Worm (Caenorhabditis elegans): ENCODE measurements around the gene dgn-1.

DNA sequence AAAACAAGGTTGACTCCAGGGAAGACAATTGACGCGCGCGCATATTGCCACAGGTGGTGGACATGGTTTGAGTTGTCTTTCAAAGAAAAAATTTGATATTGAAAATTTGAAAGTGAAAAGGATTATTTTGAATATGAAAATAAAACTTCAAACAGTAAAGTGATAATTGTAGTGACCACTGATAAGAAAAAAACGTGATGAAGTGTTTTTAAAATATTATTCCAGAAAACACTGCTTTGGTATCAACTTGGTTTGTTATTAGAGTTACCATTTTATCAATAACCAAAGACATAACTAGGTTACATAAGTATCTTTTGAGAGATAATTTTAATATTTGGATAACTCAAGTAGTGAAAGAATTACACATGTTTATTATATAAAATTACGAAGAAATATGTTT lies 12.6 kb downstream of the dgn-1 start:
- TF ChIP-seq fax-1 (tag; optimal IDR thresholded peaks at IDR 0.05) (no peak), ama-1 (optimal IDR thresholded peaks at IDR 0.05) (no peak), fkh-10 (GFP tag; optimal IDR thresholded peaks at IDR 0.05) (no peak), pqm-1 (tag; optimal IDR thresholded peaks at IDR 0.05) (no peak), ceh-48 (tag; optimal IDR thresholded peaks at IDR 0.05) (no peak)
